Worm (Caenorhabditis elegans): ENCODE measurements around the gene C27D8.3.

DNA sequence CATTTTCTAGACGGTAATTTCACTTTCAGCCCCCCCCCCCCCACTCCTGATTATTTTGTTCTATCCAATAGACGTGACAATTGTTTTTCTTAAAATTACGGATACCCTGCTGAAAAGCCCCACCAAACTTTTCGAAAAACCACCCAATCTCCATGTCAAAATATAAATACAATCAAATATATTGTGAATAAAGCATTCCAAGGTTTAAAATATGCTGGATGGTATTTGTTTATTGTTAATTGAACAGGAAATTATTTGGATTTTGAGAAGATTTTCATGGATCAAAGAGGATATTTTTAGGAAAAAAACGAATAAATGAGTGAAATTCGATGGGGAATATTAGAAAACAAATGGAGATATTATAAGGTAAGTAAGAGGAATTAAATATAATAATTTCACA lies 7.7 kb downstream of the C27D8.3 start, which contains the start of gene C27D8.4:
- TF ChIP-seq skn-1 (tag; optimal IDR thresholded peaks at IDR 0.05) (no peak), aly-2 (tag; optimal IDR thresholded peaks at IDR 0.05) (no peak), ztf-11 (tag; optimal IDR thresholded peaks at IDR 0.05) (no peak), lin-39 (tag; optimal IDR thresholded peaks at IDR 0.05) (no peak), unc-62 (GFP tag; optimal IDR thresholded peaks at IDR 0.05) (no peak), nhr-23 (tag; optimal IDR thresholded peaks at IDR 0.05) (no peak), R02D3.7 (tag; optimal IDR thresholded peaks at IDR 0.05) (no peak), ama-1 (optimal IDR thresholded peaks at IDR 0.05) (no peak), nhr-25 (tag; optimal IDR thresholded peaks at IDR 0.05) (no peak), eor-1 (tag; optimal IDR thresholded peaks at IDR 0.05) (no peak), pha-4 (tag; optimal IDR thresholded peaks at IDR 0.05) (no peak)
